Worm (Caenorhabditis elegans): Measurements from ENCODE around the gene K10C2.2.

ce11 chrX:6399450-6399849 is 34.1 kb downstream of the K10C2.2 start:
- TF ChIP-seq dpl-1 (GFP tag; optimal IDR thresholded peaks at IDR 0.05) (no peak), dpff-1 (tag; optimal IDR thresholded peaks at IDR 0.05) (no peak), lir-1 (GFP tag; conservative IDR thresholded peaks at IDR 0.05) (no peak), nfya-1 (tag; optimal IDR thresholded peaks at IDR 0.05; ENCODE audit: borderline replicate concordance, insufficient read depth) (no peak), aptf-3 (GFP tag; IDR thresholded peaks at IDR 0.05) (no peak), nhr-179 (tag; optimal IDR thresholded peaks at IDR 0.05) (no peak), ceh-40 (GFP tag; IDR thresholded peaks at IDR 0.05) (no peak), unc-62 (GFP tag; optimal IDR thresholded peaks at IDR 0.05) (no peak), chd-7 (tag; optimal IDR thresholded peaks at IDR 0.05) (no peak), T07F8.4 (tag; optimal IDR thresholded peaks at IDR 0.05) (no peak), Y56A3A.18 (GFP tag; IDR thresholded peaks at IDR 0.05) (no peak)

All from whole organism, young adult.